Fruit fly (Drosophila melanogaster): ENCODE measurements around the gene dlg1.

The dlg1 gene

dm6 chrX:11349780-11350179 is 19.7 kb upstream of the dlg1 start, which contains the start of gene NdufV3:
TSS of gene NdufV3 (plus strand) at chrX:11349998.
- TF ChIP-seq CG8478 (optimal IDR thresholded peaks at IDR 0.05), result no peak
- TF ChIP-seq CTCF (optimal IDR thresholded peaks at IDR 0.05), result no peak

- TF ChIP-seq CTCF (optimal IDR thresholded peaks at IDR 0.05) (no peak), CG8478 (optimal IDR thresholded peaks at IDR 0.05) (no peak)
Observed at dm6 chrX:11350505-11351327, 18.7 kb upstream of the dlg1 start, which contains the start of gene CG1737. TSS of gene CG1737 (plus strand) at chrX:11350608.

- no peak for TF ChIP-seq CG8478 (optimal IDR thresholded peaks at IDR 0.05)
- TF ChIP-seq CTCF (optimal IDR thresholded peaks at IDR 0.05), result no peak
Observed at dm6 chrX:11351351-11351750, 18.1 kb upstream of the dlg1 start.

- no peak for TF ChIP-seq CTCF (optimal IDR thresholded peaks at IDR 0.05)
Observed at dm6 chrX:11355708-11356174, 13.7 kb upstream of the dlg1 start, which contains the start of gene dsh. TSS of gene dsh (plus strand) at chrX:11355881.

dm6 chrX:11356648-11357047 is 12.8 kb upstream of the dlg1 start:
- TF ChIP-seq CTCF (optimal IDR thresholded peaks at IDR 0.05) (no peak), CG8478 (optimal IDR thresholded peaks at IDR 0.05) (no peak)

dm6 chrX:11359081-11359481 is 10.4 kb upstream of the dlg1 start, which contains the start of gene Pa1:
TSS of gene Pa1 (plus strand) at chrX:11359236.
- TF ChIP-seq CG8478 (optimal IDR thresholded peaks at IDR 0.05) (no peak), CTCF (optimal IDR thresholded peaks at IDR 0.05) (no peak)

- TF ChIP-seq CG8478 (optimal IDR thresholded peaks at IDR 0.05), result no peak
- TF ChIP-seq CTCF (optimal IDR thresholded peaks at IDR 0.05), result no peak
Observed at dm6 chrX:11367783-11368509, 1.5 kb upstream of the dlg1 start, which contains the start of the genes hop and Tim8. TSS of gene hop (minus strand) at chrX:11368098. TSS of gene Tim8 (plus strand) at chrX:11368445.

- TF ChIP-seq CG8478 (optimal IDR thresholded peaks at IDR 0.05), result no peak
- TF ChIP-seq CTCF (optimal IDR thresholded peaks at IDR 0.05), result no peak
Observed at dm6 chrX:11370792-11371191, 1.3 kb downstream of the dlg1 start.

- no peak for TF ChIP-seq CTCF (optimal IDR thresholded peaks at IDR 0.05)
- no peak for TF ChIP-seq CG8478 (optimal IDR thresholded peaks at IDR 0.05)
Observed at dm6 chrX:11371613-11372012, 2.1 kb downstream of the dlg1 start.

dm6 chrX:11372764-11373712 is 3.6 kb downstream of the dlg1 start:
- TF ChIP-seq CTCF (optimal IDR thresholded peaks at IDR 0.05) (no peak), CG8478 (optimal IDR thresholded peaks at IDR 0.05) (no peak)

dm6 chrX:11374320-11374719 is 4.9 kb downstream of the dlg1 start:
- no peak for TF ChIP-seq CTCF (optimal IDR thresholded peaks at IDR 0.05)
- no peak for TF ChIP-seq CG8478 (optimal IDR thresholded peaks at IDR 0.05)

- TF ChIP-seq CTCF (optimal IDR thresholded peaks at IDR 0.05) (no peak), CG8478 (optimal IDR thresholded peaks at IDR 0.05) (no peak)
Observed at dm6 chrX:11378388-11378787, 8.9 kb downstream of the dlg1 start.

dm6 chrX:11379139-11379538 is 9.7 kb downstream of the dlg1 start:
- TF ChIP-seq CG8478 (optimal IDR thresholded peaks at IDR 0.05) (no peak), CTCF (optimal IDR thresholded peaks at IDR 0.05) (no peak)

- TF ChIP-seq CG8478 (optimal IDR thresholded peaks at IDR 0.05) (no peak), CTCF (optimal IDR thresholded peaks at IDR 0.05) (no peak)
Observed at dm6 chrX:11379747-11380146, 10.3 kb downstream of the dlg1 start.

dm6 chrX:11382588-11382987 is 13.1 kb downstream of the dlg1 start:
- TF ChIP-seq CTCF (optimal IDR thresholded peaks at IDR 0.05), result no peak
- TF ChIP-seq CG8478 (optimal IDR thresholded peaks at IDR 0.05), result no peak

Data from S2 (cell line).